Fruit fly (Drosophila melanogaster): ENCODE data around the gene FarO.

The FarO gene

dm6 chrX:2249763-2250162 lies 46.1 kb upstream of the FarO start, which contains the start of gene crn (continued):
- TF ChIP-seq Pdp1 (GFP tag; optimal IDR thresholded peaks at IDR 0.05) (no peak), vnd (GFP tag; IDR thresholded peaks at IDR 0.05; ENCODE audit: partially characterized antibody) (peak; percentile 58; the same call in 2 of the 3 replicates), disco-r (GFP tag; optimal IDR thresholded peaks at IDR 0.05) (no peak)

dm6 chrX:2245931-2246330 lies 42.3 kb upstream of the FarO start, which contains the start of gene Or2a:
Or2a (plus strand) TSS chrX:2246231.
- TF ChIP-seq eve (GFP tag; optimal IDR thresholded peaks at IDR 0.05): no peak
- TF ChIP-seq dmrt11E (tag; optimal IDR thresholded peaks at IDR 0.05): no peak
- TF ChIP-seq Sry-δ (GFP tag; optimal IDR thresholded peaks at IDR 0.05): no peak
- no peak for TF ChIP-seq CG7987 (GFP tag; optimal IDR thresholded peaks at IDR 0.05)
- TF ChIP-seq ro (GFP tag; IDR thresholded peaks at IDR 0.05): no peak
- TF ChIP-seq CG4360 (GFP tag; IDR thresholded peaks at IDR 0.05): no peak
- no peak for TF ChIP-seq Jarid2 (GFP tag; optimal IDR thresholded peaks at IDR 0.05)
- no peak for TF ChIP-seq phol (tag; optimal IDR thresholded peaks at IDR 0.05)
- TF ChIP-seq ci (GFP tag; IDR thresholded peaks at IDR 0.05): no peak

dm6 chrX:2244753-2245152 lies 41.1 kb upstream of the FarO start:
- no peak for TF ChIP-seq grn (GFP tag; optimal IDR thresholded peaks at IDR 0.05)
- peak; percentile 11 for TF ChIP-seq Elba2 (GFP tag; optimal IDR thresholded peaks at IDR 0.05)
- TF ChIP-seq MBD-R2 (GFP tag; IDR thresholded peaks at IDR 0.05): no peak
- peak; percentile 97 for TF ChIP-seq CG9437 (GFP tag; optimal IDR thresholded peaks at IDR 0.05)
- TF ChIP-seq CG17385 (GFP tag; optimal IDR thresholded peaks at IDR 0.05): no peak
- TF ChIP-seq Doc2 (GFP tag; IDR thresholded peaks at IDR 0.05): no peak

- TF ChIP-seq Poxn (GFP tag; IDR thresholded peaks at IDR 0.05) (no peak), Hr39 (optimal IDR thresholded peaks at IDR 0.05) (peak; percentile 76)
These were observed 39.2 kb upstream of the FarO start for dm6 chrX:2242897-2243296.

- TF ChIP-seq pfk (GFP tag; optimal IDR thresholded peaks at IDR 0.05) (no peak), kay (GFP tag; optimal IDR thresholded peaks at IDR 0.05) (no peak), CG17802 (tag; optimal IDR thresholded peaks at IDR 0.05) (peak; percentile 91), nau (GFP tag; optimal IDR thresholded peaks at IDR 0.05) (no peak), CG10959 (GFP tag; IDR thresholded peaks at IDR 0.05) (no peak), CG8388 (GFP tag; optimal IDR thresholded peaks at IDR 0.05) (no peak), chn (GFP tag; optimal IDR thresholded peaks at IDR 0.05) (no peak), MBD-R2 (GFP tag; IDR thresholded peaks at IDR 0.05) (peak; percentile 93), Dp (GFP tag; optimal IDR thresholded peaks at IDR 0.05) (peak; percentile 66), Scr (GFP tag; IDR thresholded peaks at IDR 0.05; ENCODE audit: partially characterized antibody) (peak; percentile 85), inv (GFP tag; IDR thresholded peaks at IDR 0.05; ENCODE audit: partially characterized antibody) (peak; percentile 88), CG2129 (GFP tag; IDR thresholded peaks at IDR 0.05; ENCODE audit: partially characterized antibody) (0 out of 2 replicates have a peak, but pooled peaks have one; percentile 21), CG15514 (GFP tag; optimal IDR thresholded peaks at IDR 0.05) (peak; percentile 74), tna (GFP tag; IDR thresholded peaks at IDR 0.05; ENCODE audit: partially characterized antibody) (peak; percentile 99), Bgb (GFP tag; IDR thresholded peaks at IDR 0.05; ENCODE audit: partially characterized antibody) (peak; percentile 97), Dll (GFP tag; IDR thresholded peaks at IDR 0.05; ENCODE audit: partially characterized antibody) (peak; percentile 77), stwl (tag; optimal IDR thresholded peaks at IDR 0.05) (peak; percentile 88), crp (GFP tag; optimal IDR thresholded peaks at IDR 0.05) (peak in 1 of 2 experiments; percentile 25), CG3995 (GFP tag; optimal IDR thresholded peaks at IDR 0.05) (peak; percentile 58), nmo (GFP tag; optimal IDR thresholded peaks at IDR 0.05) (peak; percentile 39), zen2 (GFP tag; IDR thresholded peaks at IDR 0.05; ENCODE audit: partially characterized antibody) (peak; percentile 88), Dref (GFP tag; IDR thresholded peaks at IDR 0.05) (peak; percentile 97), amos (GFP tag; IDR thresholded peaks at IDR 0.05; ENCODE audit: partially characterized antibody) (peak; percentile 91), CG12659 (GFP tag; optimal IDR thresholded peaks at IDR 0.05) (peak; percentile 64), E2f2 (GFP tag; IDR thresholded peaks at IDR 0.05) (peak; percentile 64)
These were observed 38.2 kb upstream of the FarO start, which contains the start of gene kz for dm6 chrX:2241842-2242241. kz (minus strand) TSS chrX:2242035.
